Fruit fly (Drosophila melanogaster): ENCODE measurements around the gene rg.

The rg gene

dm6 chrX:5063540-5064308, 21.8 kb upstream of the rg start:
- TF ChIP-seq Ets96B (tag; optimal IDR thresholded peaks at IDR 0.05) (no peak), CG15336 (GFP tag; IDR thresholded peaks at IDR 0.05) (no peak), Sox102F (GFP tag; optimal IDR thresholded peaks at IDR 0.05) (no peak), CG3919 (GFP tag; optimal IDR thresholded peaks at IDR 0.05) (no peak), topi (GFP tag; optimal IDR thresholded peaks at IDR 0.05) (no peak), CG16779 (tag; optimal IDR thresholded peaks at IDR 0.05) (no peak), CG3032 (tag; optimal IDR thresholded peaks at IDR 0.05) (no peak), CG31627 (GFP tag; optimal IDR thresholded peaks at IDR 0.05) (no peak), Smox (GFP tag; optimal IDR thresholded peaks at IDR 0.05) (no peak), CG6163 (GFP tag; IDR thresholded peaks at IDR 0.05) (no peak), cyc (GFP tag; optimal IDR thresholded peaks at IDR 0.05) (no peak)

dm6 chrX:5066627-5067026, 18.9 kb upstream of the rg start:
- no peak for TF ChIP-seq CG1621 (tag; optimal IDR thresholded peaks at IDR 0.05)
- TF ChIP-seq Hr38 (GFP tag; optimal IDR thresholded peaks at IDR 0.05) = no peak
- TF ChIP-seq CG8119 (GFP tag; IDR thresholded peaks at IDR 0.05) = no peak
- no peak for TF ChIP-seq CG4318 (GFP tag; optimal IDR thresholded peaks at IDR 0.05)
- TF ChIP-seq CG11294 (GFP tag; IDR thresholded peaks at IDR 0.05) = no peak
- TF ChIP-seq CG6792 (GFP tag; optimal IDR thresholded peaks at IDR 0.05) = no peak
- TF ChIP-seq Hr4 (GFP tag; optimal IDR thresholded peaks at IDR 0.05) = no peak

DNA sequence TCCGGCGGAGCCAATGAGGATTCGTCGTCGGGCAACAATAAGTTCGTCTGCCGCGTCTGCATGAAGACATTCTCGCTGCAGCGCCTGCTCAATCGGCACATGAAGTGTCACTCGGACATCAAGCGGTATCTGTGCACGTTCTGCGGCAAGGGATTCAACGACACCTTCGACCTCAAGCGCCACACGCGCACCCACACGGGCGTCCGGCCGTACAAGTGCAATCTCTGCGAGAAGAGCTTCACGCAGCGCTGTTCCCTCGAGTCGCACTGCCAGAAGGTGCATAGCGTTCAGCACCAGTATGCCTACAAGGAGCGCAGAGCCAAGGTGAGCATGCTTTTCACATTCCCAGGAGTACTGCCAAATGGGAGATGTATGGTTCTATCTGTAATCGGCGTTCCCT, 17.1 kb upstream of the rg start:
- TF ChIP-seq CG3919 (GFP tag; optimal IDR thresholded peaks at IDR 0.05) (no peak), Met (GFP tag; optimal IDR thresholded peaks at IDR 0.05) (no peak), Sox14 (GFP tag; optimal IDR thresholded peaks at IDR 0.05) (no peak), Gug (GFP tag; IDR thresholded peaks at IDR 0.05) (no peak), CG16779 (tag; optimal IDR thresholded peaks at IDR 0.05) (no peak), Sox15 (GFP tag; optimal IDR thresholded peaks at IDR 0.05) (no peak), esn (GFP tag; optimal IDR thresholded peaks at IDR 0.05) (no peak), CG32006 (GFP tag; optimal IDR thresholded peaks at IDR 0.05) (no peak), CG9139 (GFP tag; optimal IDR thresholded peaks at IDR 0.05) (no peak)

dm6 chrX:5075842-5076413, 9.6 kb upstream of the rg start:
- TF ChIP-seq net (GFP tag; optimal IDR thresholded peaks at IDR 0.05) = peak; percentile 21
- TF ChIP-seq Sox14 (GFP tag; optimal IDR thresholded peaks at IDR 0.05) = peak; percentile 11
- TF ChIP-seq CG16779 (tag; optimal IDR thresholded peaks at IDR 0.05) = no peak
- TF ChIP-seq Ets21C (GFP tag; optimal IDR thresholded peaks at IDR 0.05) = no peak
- no peak for TF ChIP-seq CG10631 (GFP tag; optimal IDR thresholded peaks at IDR 0.05)
- TF ChIP-seq CG4318 (GFP tag; optimal IDR thresholded peaks at IDR 0.05) = no peak
- TF ChIP-seq eg (GFP tag; IDR thresholded peaks at IDR 0.05) = no peak; the same call in 2 of the 3 replicates
- TF ChIP-seq Eip78C (GFP tag) = peak; percentile 73
- peak; percentile 25 for TF ChIP-seq OdsH (GFP tag; optimal IDR thresholded peaks at IDR 0.05)
- peak; percentile 20 for TF ChIP-seq topi (GFP tag; optimal IDR thresholded peaks at IDR 0.05)
- TF ChIP-seq Hr38 (GFP tag; optimal IDR thresholded peaks at IDR 0.05) = no peak
- TF ChIP-seq pdm3 (GFP tag; optimal IDR thresholded peaks at IDR 0.05) = peak; percentile 13
- TF ChIP-seq spab (GFP tag; optimal IDR thresholded peaks at IDR 0.05) = no peak
- no peak for TF ChIP-seq cyc (GFP tag; optimal IDR thresholded peaks at IDR 0.05)
- no peak for TF ChIP-seq CG11294 (GFP tag; IDR thresholded peaks at IDR 0.05)
- peak; percentile 15 for TF ChIP-seq Smox (GFP tag; optimal IDR thresholded peaks at IDR 0.05)
- TF ChIP-seq Sox15 (GFP tag; optimal IDR thresholded peaks at IDR 0.05) = no peak
- TF ChIP-seq dac (GFP tag; optimal IDR thresholded peaks at IDR 0.05) = no peak
- peak; percentile 4 for TF ChIP-seq Eip75B (GFP tag; optimal IDR thresholded peaks at IDR 0.05)
- TF ChIP-seq CG11902 (GFP tag; optimal IDR thresholded peaks at IDR 0.05) = no peak
- peak; percentile 20 for TF ChIP-seq CG3919 (GFP tag; optimal IDR thresholded peaks at IDR 0.05)
- peak; percentile 27 for TF ChIP-seq esn (GFP tag; optimal IDR thresholded peaks at IDR 0.05)
- TF ChIP-seq CG6276 (GFP tag; optimal IDR thresholded peaks at IDR 0.05) = no peak
- peak; percentile 11 for TF ChIP-seq CG34406 (GFP tag; optimal IDR thresholded peaks at IDR 0.05)
- peak; percentile 12 for TF ChIP-seq achi (GFP tag; optimal IDR thresholded peaks at IDR 0.05)
- TF ChIP-seq CG7368 (GFP tag; optimal IDR thresholded peaks at IDR 0.05) = no peak
- TF ChIP-seq lz (GFP tag; optimal IDR thresholded peaks at IDR 0.05) = peak; percentile 4
- TF ChIP-seq svp (GFP tag) = peak; percentile 53
- no peak for TF ChIP-seq CG11762 (GFP tag; optimal IDR thresholded peaks at IDR 0.05; ENCODE audit: insufficient read depth)
- TF ChIP-seq Met (GFP tag; optimal IDR thresholded peaks at IDR 0.05) = peak; percentile 22
- TF ChIP-seq Sox102F (GFP tag; optimal IDR thresholded peaks at IDR 0.05) = peak; percentile 4
- no peak for TF ChIP-seq CG15336 (GFP tag; IDR thresholded peaks at IDR 0.05)
- TF ChIP-seq CG8632 (GFP tag; optimal IDR thresholded peaks at IDR 0.05) = no peak
- peak; percentile 38; the same call in 1 of the 3 replicates for TF ChIP-seq CG8119 (GFP tag; IDR thresholded peaks at IDR 0.05)
